Fruit fly (Drosophila melanogaster) whole organism: ENCODE measurements around the gene CG4661.

Experiments
- CG8478 ChIP-seq: fragments of >200 bp; optimal IDR thresholded peaks from 2 replicates; lab custom pipeline; 2018; ENCODE audit warnings: inconsistent platforms
- EcR ChIP-seq, 2 experiments: fragments of >200 bp; optimal IDR thresholded peaks; 2 replicates each; lab custom pipeline; 2017; ENCODE audit warnings: missing biosample characterization in 2 of 2, missing genetic modification characterization in 2 of 2, missing genetic modification reagents in 2 of 2
- pan ChIP-seq: fragments of >200 bp; optimal IDR thresholded peaks from 2 replicates; lab custom pipeline; 2017
- psq ChIP-seq: fragments of >200 bp; optimal IDR thresholded peaks from 2 replicates; lab custom pipeline; 2017
- usp ChIP-seq: fragments of >200 bp; optimal IDR thresholded peaks from 2 replicates; lab custom pipeline; 2017; ENCODE audit warnings: missing biosample characterization, missing genetic modification characterization, mixed read lengths

- TF ChIP-seq EcR (GFP tag; optimal IDR thresholded peaks at IDR 0.05; lab: Kevin White, UChicago): no peak
- TF ChIP-seq psq (lab: Kevin White, UChicago): no peak
- no peak for TF ChIP-seq CG8478
- TF ChIP-seq pan (lab: Kevin White, UChicago): no peak
- no peak for TF ChIP-seq usp
Measured at dm6 chrX:12905901-12906689, 48.6 kb upstream of the CG4661 start, which contains the start of gene CG4404.
